Fruit fly (Drosophila melanogaster): ENCODE data around the gene CG2680.
A peak's percentile ranks its signal among the peaks of the same experiment; 100 is the strongest.

The CG2680 gene

dm6 chrX:2713776-2714175 is 6.5 kb upstream of the CG2680 start, which contains the start of the genes CG2685 and CG2694:
TSS of gene CG2685 (minus strand) at chrX:2713960.
TSS of gene CG2694 (plus strand) at chrX:2714079.
- TF ChIP-seq Bgb (GFP tag; IDR thresholded peaks at IDR 0.05; ENCODE audit: partially characterized antibody) = peak; percentile 83
- TF ChIP-seq Oaz (GFP tag; IDR thresholded peaks at IDR 0.05) = no peak
- peak; percentile 83 for TF ChIP-seq MBD-R2 (GFP tag; IDR thresholded peaks at IDR 0.05)
- TF ChIP-seq CG2120 (GFP tag; optimal IDR thresholded peaks at IDR 0.05) = peak; percentile 30
- TF ChIP-seq MESR4 (GFP tag; optimal IDR thresholded peaks at IDR 0.05) = peak; percentile 41
- TF ChIP-seq CG17829 (tag; optimal IDR thresholded peaks at IDR 0.05) = peak; percentile 28
- no peak for TF ChIP-seq Sin3A (optimal IDR thresholded peaks at IDR 0.05)
- no peak for TF ChIP-seq gsb-n (tag; optimal IDR thresholded peaks at IDR 0.05)
- TF ChIP-seq CG16813 (GFP tag; IDR thresholded peaks at IDR 0.05; ENCODE audit: partially characterized antibody) = peak; percentile 78
- peak; percentile 11; the same call in 1 of the 3 replicates for TF ChIP-seq ci (GFP tag; IDR thresholded peaks at IDR 0.05)
- no peak for TF ChIP-seq CG4360 (GFP tag; IDR thresholded peaks at IDR 0.05)
- TF ChIP-seq amos (GFP tag; IDR thresholded peaks at IDR 0.05; ENCODE audit: partially characterized antibody) = peak; percentile 80
- no peak for TF ChIP-seq kay (GFP tag; optimal IDR thresholded peaks at IDR 0.05)
- TF ChIP-seq CG7357 (GFP tag; IDR thresholded peaks at IDR 0.05) = no peak
- TF ChIP-seq CG2116 (GFP tag; optimal IDR thresholded peaks at IDR 0.05) = peak; percentile 48
- TF ChIP-seq CG14710 (tag; optimal IDR thresholded peaks at IDR 0.05) = peak; percentile 13
- TF ChIP-seq CG2712 (tag; optimal IDR thresholded peaks at IDR 0.05) = peak; percentile 7
- peak; percentile 90 for TF ChIP-seq CG15514 (GFP tag; optimal IDR thresholded peaks at IDR 0.05)
- TF ChIP-seq Sry-β (GFP tag; optimal IDR thresholded peaks at IDR 0.05) = peak; percentile 87
- no peak for TF ChIP-seq dati (GFP tag; IDR thresholded peaks at IDR 0.05)
- peak; percentile 50 for TF ChIP-seq CG1603 (tag; optimal IDR thresholded peaks at IDR 0.05)
- TF ChIP-seq vvl (GFP tag; IDR thresholded peaks at IDR 0.05) = 0 out of 2 replicates have a peak, but pooled peaks have one; percentile 27
- TF ChIP-seq CG10147 (GFP tag; optimal IDR thresholded peaks at IDR 0.05) = no peak
- peak; percentile 46 for TF ChIP-seq sob (GFP tag; IDR thresholded peaks at IDR 0.05)
- 0 out of 2 replicates have a peak, but pooled peaks have one; percentile 7 for TF ChIP-seq Xrp1 (GFP tag; IDR thresholded peaks at IDR 0.05)
- TF ChIP-seq CG10431 (GFP tag; optimal IDR thresholded peaks at IDR 0.05) = no peak
- TF ChIP-seq Lhr (GFP tag; optimal IDR thresholded peaks at IDR 0.05) = peak; percentile 4
- no peak for TF ChIP-seq ab (GFP tag; optimal IDR thresholded peaks at IDR 0.05)
- no peak for TF ChIP-seq klu (GFP tag; IDR thresholded peaks at IDR 0.05)
- TF ChIP-seq CG9797 (GFP tag; optimal IDR thresholded peaks at IDR 0.05) = peak; percentile 72
- TF ChIP-seq inv (GFP tag; IDR thresholded peaks at IDR 0.05; ENCODE audit: partially characterized antibody) = peak; percentile 64
- TF ChIP-seq E2f2 (GFP tag; IDR thresholded peaks at IDR 0.05) = peak; percentile 75
- TF ChIP-seq CG17568 (GFP tag; optimal IDR thresholded peaks at IDR 0.05) = no peak
- TF ChIP-seq pzg (GFP tag; optimal IDR thresholded peaks at IDR 0.05) = peak; percentile 79
- TF ChIP-seq vnd (GFP tag; IDR thresholded peaks at IDR 0.05; ENCODE audit: partially characterized antibody) = peak; percentile 67
- peak; percentile 55 for TF ChIP-seq CG12659 (GFP tag; optimal IDR thresholded peaks at IDR 0.05)
- TF ChIP-seq Spps (tag; optimal IDR thresholded peaks at IDR 0.05) = no peak
- TF ChIP-seq stwl (tag; optimal IDR thresholded peaks at IDR 0.05) = peak; percentile 68
- TF ChIP-seq unc-4 (GFP tag; IDR thresholded peaks at IDR 0.05; ENCODE audit: partially characterized antibody) = peak; percentile 75
- TF ChIP-seq insv (GFP tag; optimal IDR thresholded peaks at IDR 0.05) = no peak
- TF ChIP-seq Dp (GFP tag; optimal IDR thresholded peaks at IDR 0.05) = peak; percentile 70
- peak; percentile 48 for TF ChIP-seq HmgZ (tag; optimal IDR thresholded peaks at IDR 0.05)
- 0 out of 2 replicates have a peak, but pooled peaks have one; percentile 36 for TF ChIP-seq CG2129 (GFP tag; IDR thresholded peaks at IDR 0.05; ENCODE audit: partially characterized antibody)
- TF ChIP-seq Ets65A (GFP tag) = peak; percentile 42
- TF ChIP-seq cato (GFP tag; optimal IDR thresholded peaks at IDR 0.05; ENCODE audit: borderline replicate concordance) = no peak
- no peak for TF ChIP-seq CG15011 (GFP tag; optimal IDR thresholded peaks at IDR 0.05)
- peak; percentile 10 for TF ChIP-seq nmo (GFP tag; optimal IDR thresholded peaks at IDR 0.05)
- no peak for TF ChIP-seq CG43689 (GFP tag; IDR thresholded peaks at IDR 0.05)
- peak; percentile 74 for TF ChIP-seq BEAF-32 (GFP tag; optimal IDR thresholded peaks at IDR 0.05)
- peak; percentile 21; the same call in 1 of the 2 replicates for TF ChIP-seq slbo (GFP tag; IDR thresholded peaks at IDR 0.05)

Data from whole organism, embryonic.